Worm (Caenorhabditis elegans) whole organism, L3 larva: Measurements from ENCODE around the gene C05D10.4.

ENCODE experiments used
- R02D3.7 ChIP-seq: fragments of 150-350 bp; optimal IDR thresholded peaks from 2 replicates; lab custom pipeline; 2014; ENCODE audit warnings: missing biosample characterization, missing genetic modification characterization
- ZK546.5 ChIP-seq: sonication (generic microtip); optimal IDR thresholded peaks from 2 replicates; lab custom pipeline; 2017; ENCODE audit warnings: missing biosample characterization, missing genetic modification characterization
- aly-2 ChIP-seq: fragments of 150-350 bp; optimal IDR thresholded peaks from 2 replicates; lab custom pipeline; 2014; ENCODE audit warnings: missing biosample characterization, missing genetic modification characterization
- ama-1 ChIP-seq: fragments of 150-350 bp; optimal IDR thresholded peaks from 2 replicates; lab custom pipeline; 2018
- ceh-16 ChIP-seq: sonication (generic microtip); optimal IDR thresholded peaks from 2 replicates; lab custom pipeline; 2017; ENCODE audit warnings: missing biosample characterization, missing genetic modification characterization
- ceh-28 ChIP-seq: fragments of 150-350 bp; optimal IDR thresholded peaks from 2 replicates; lab custom pipeline; 2014; ENCODE audit warnings: missing biosample characterization, missing genetic modification reagents, missing genetic modification characterization
- ceh-82 ChIP-seq: fragments of 150-350 bp; optimal IDR thresholded peaks from 2 replicates; lab custom pipeline; 2014; ENCODE audit warnings: missing biosample characterization, missing genetic modification characterization
- ceh-9 ChIP-seq: sonication (generic microtip); optimal IDR thresholded peaks from 2 replicates; lab custom pipeline; 2018; ENCODE audit warnings: missing biosample characterization, missing genetic modification characterization
- daf-12 ChIP-seq: fragments of 150-350 bp; optimal IDR thresholded peaks from 2 replicates; lab custom pipeline; 2014; ENCODE audit warnings: missing biosample characterization, missing genetic modification reagents, missing genetic modification characterization
- egl-27 ChIP-seq: sonication (generic microtip); optimal IDR thresholded peaks from 4 replicates; lab custom pipeline; 2017; ENCODE audit warnings: missing biosample characterization, missing genetic modification reagents, missing genetic modification characterization
- egl-5 ChIP-seq: fragments of 150-350 bp; optimal IDR thresholded peaks from 2 replicates; lab custom pipeline; 2017; ENCODE audit warnings: missing biosample characterization, missing genetic modification reagents, missing genetic modification characterization, inconsistent platforms
- elt-1 ChIP-seq: fragments of 150-350 bp; optimal IDR thresholded peaks from 2 replicates; lab custom pipeline; 2014; ENCODE audit warnings: missing biosample characterization, missing genetic modification characterization
- elt-2 ChIP-seq: sonication (generic microtip); optimal IDR thresholded peaks from 2 replicates; lab custom pipeline; 2016; ENCODE audit warnings: missing genetic modification reagents, mild to moderate bottlenecking, missing genetic modification characterization, missing compliant biosample characterization
- elt-3 ChIP-seq, 3 experiments: fragments of 150-350 bp in 1 of 3; sonication (generic microtip) in 2 of 3; optimal IDR thresholded peaks; 2 replicates in 2 of 3; 4 replicates in 1 of 3; lab custom pipeline; 2014 to 2017; ENCODE audit warnings: missing biosample characterization in 3 of 3, missing genetic modification characterization in 3 of 3
- eor-1 ChIP-seq, 2 experiments: fragments of 150-350 bp; optimal IDR thresholded peaks; 2 replicates each; lab custom pipeline; 2014 to 2018; ENCODE audit warnings: missing biosample characterization in 2 of 2, missing genetic modification characterization in 2 of 2
- fkh-10 ChIP-seq: sonication (generic microtip); optimal IDR thresholded peaks from 2 replicates; lab custom pipeline; 2017; ENCODE audit warnings: missing biosample characterization, missing genetic modification reagents, missing genetic modification characterization
- fos-1 ChIP-seq: fragments of 150-350 bp; optimal IDR thresholded peaks from 2 replicates; lab custom pipeline; 2014; ENCODE audit warnings: missing biosample characterization, missing genetic modification characterization
- hmg-11 ChIP-seq: sonication (generic microtip); optimal IDR thresholded peaks from 2 replicates; lab custom pipeline; 2016; ENCODE audit warnings: missing genetic modification characterization, missing compliant biosample characterization
- lin-15B ChIP-seq: fragments of 150-350 bp; optimal IDR thresholded peaks from 2 replicates; lab custom pipeline; 2014; ENCODE audit warnings: missing biosample characterization, missing genetic modification characterization
- lin-39 ChIP-seq: fragments of 150-350 bp; optimal IDR thresholded peaks from 2 replicates; lab custom pipeline; 2018; ENCODE audit warnings: missing biosample characterization, missing genetic modification reagents, missing genetic modification characterization
- lsy-12 ChIP-seq: sonication (generic microtip); optimal IDR thresholded peaks from 2 replicates; lab custom pipeline; 2016; ENCODE audit warnings: mild to moderate bottlenecking, missing genetic modification characterization, missing compliant biosample characterization
- mdl-1 ChIP-seq: fragments of 150-350 bp; optimal IDR thresholded peaks from 2 replicates; lab custom pipeline; 2014; ENCODE audit warnings: missing biosample characterization, missing genetic modification characterization
- mml-1 ChIP-seq: fragments of 150-350 bp; sonication (generic microtip); optimal IDR thresholded peaks from 3 replicates; lab custom pipeline; 2014; ENCODE audit warnings: missing biosample characterization, missing genetic modification characterization
- nfya-1 ChIP-seq: sonication (generic microtip); optimal IDR thresholded peaks from 2 replicates; lab custom pipeline; 2017; ENCODE audit warnings: missing genetic modification characterization, mild to moderate bottlenecking, missing compliant biosample characterization, antibody characterized with exemption, moderate library complexity; ENCODE audit not compliant: insufficient read depth
- nhr-12 ChIP-seq: fragments of 150-350 bp; optimal IDR thresholded peaks from 2 replicates; lab custom pipeline; 2014; ENCODE audit warnings: missing biosample characterization, missing genetic modification characterization
- nhr-23 ChIP-seq: fragments of 150-350 bp; optimal IDR thresholded peaks from 2 replicates; lab custom pipeline; 2014; ENCODE audit warnings: missing biosample characterization, missing genetic modification reagents, missing genetic modification characterization
- nhr-28 ChIP-seq: fragments of 150-350 bp; optimal IDR thresholded peaks from 2 replicates; lab custom pipeline; 2014; ENCODE audit warnings: missing biosample characterization, missing genetic modification characterization
- nhr-43 ChIP-seq: sonication (generic microtip); optimal IDR thresholded peaks from 2 replicates; lab custom pipeline; 2016; ENCODE audit warnings: mild to moderate bottlenecking, missing genetic modification characterization, missing compliant biosample characterization; ENCODE audit not compliant: poor library complexity, severe bottlenecking
- nhr-67 ChIP-seq: fragments of 150-350 bp; optimal IDR thresholded peaks from 2 replicates; lab custom pipeline; 2014; ENCODE audit warnings: missing biosample characterization, missing genetic modification characterization
- nhr-76 ChIP-seq: fragments of 150-350 bp; sonication (generic microtip); optimal IDR thresholded peaks from 5 replicates; lab custom pipeline; 2014; ENCODE audit warnings: missing biosample characterization, missing genetic modification characterization
- nhr-77 ChIP-seq: fragments of 150-350 bp; optimal IDR thresholded peaks from 2 replicates; lab custom pipeline; 2014; ENCODE audit warnings: missing biosample characterization, missing genetic modification characterization
- pha-4 ChIP-seq: fragments of 150-350 bp; optimal IDR thresholded peaks from 2 replicates; lab custom pipeline; 2014; ENCODE audit warnings: missing biosample characterization, missing genetic modification reagents, missing genetic modification characterization
- pqm-1 ChIP-seq: fragments of 150-350 bp; optimal IDR thresholded peaks from 2 replicates; lab custom pipeline; 2017; ENCODE audit warnings: missing biosample characterization, missing genetic modification characterization, inconsistent platforms
- sea-2 ChIP-seq: fragments of 150-350 bp; sonication (generic microtip); optimal IDR thresholded peaks from 4 replicates; lab custom pipeline; 2014; ENCODE audit warnings: missing biosample characterization, missing genetic modification reagents, missing genetic modification characterization
- skn-1 ChIP-seq: fragments of 150-350 bp; optimal IDR thresholded peaks from 2 replicates; lab custom pipeline; 2014; ENCODE audit warnings: missing biosample characterization, missing genetic modification characterization
- snpc-4 ChIP-seq: fragments of 150-350 bp; optimal IDR thresholded peaks from 2 replicates; lab custom pipeline; 2014; ENCODE audit warnings: missing biosample characterization, missing genetic modification characterization
- tbx-2 ChIP-seq: sonication (generic microtip); optimal IDR thresholded peaks from 2 replicates; lab custom pipeline; 2016; ENCODE audit warnings: mild to moderate bottlenecking, missing genetic modification characterization, missing compliant biosample characterization
- unc-39 ChIP-seq: sonication (generic microtip); optimal IDR thresholded peaks from 4 replicates; lab custom pipeline; 2017; ENCODE audit warnings: missing biosample characterization, missing genetic modification characterization
- unc-62 ChIP-seq: fragments of 150-350 bp; sonication (generic microtip); optimal IDR thresholded peaks from 4 replicates; lab custom pipeline; 2014; ENCODE audit warnings: missing biosample characterization, missing genetic modification reagents, missing genetic modification characterization
- ztf-11 ChIP-seq: fragments of 150-350 bp; optimal IDR thresholded peaks from 2 replicates; lab custom pipeline; 2014; ENCODE audit warnings: missing biosample characterization, missing genetic modification characterization

Gene C05D10.4

DNA sequence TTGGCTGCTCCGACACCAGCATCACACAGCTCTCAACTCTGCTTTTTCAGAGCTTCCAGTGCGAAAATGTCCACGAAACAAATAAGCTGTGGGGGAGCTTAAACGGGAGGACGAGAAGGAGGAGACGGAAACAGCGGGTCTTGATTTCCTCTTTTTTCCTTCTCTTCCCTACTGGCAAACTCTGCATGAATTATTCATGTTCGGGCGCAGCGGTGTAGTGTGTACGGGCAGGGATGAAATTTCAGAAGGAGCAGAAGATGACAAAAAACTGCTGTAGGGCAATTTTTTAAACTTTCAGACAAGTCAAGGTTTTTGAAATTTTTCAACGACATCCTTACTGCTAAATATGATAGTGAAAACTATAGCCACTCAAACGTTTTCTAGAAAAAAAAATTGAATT lies 36.7 kb upstream of the C05D10.4 start:
- TF ChIP-seq fos-1 (tag; lab: Kevin White, UChicago), result no peak
- peak; percentile 36 for TF ChIP-seq lin-39 (tag; lab: Kevin White, UChicago)
- TF ChIP-seq R02D3.7 (tag; lab: Kevin White, UChicago), result no peak

DNA sequence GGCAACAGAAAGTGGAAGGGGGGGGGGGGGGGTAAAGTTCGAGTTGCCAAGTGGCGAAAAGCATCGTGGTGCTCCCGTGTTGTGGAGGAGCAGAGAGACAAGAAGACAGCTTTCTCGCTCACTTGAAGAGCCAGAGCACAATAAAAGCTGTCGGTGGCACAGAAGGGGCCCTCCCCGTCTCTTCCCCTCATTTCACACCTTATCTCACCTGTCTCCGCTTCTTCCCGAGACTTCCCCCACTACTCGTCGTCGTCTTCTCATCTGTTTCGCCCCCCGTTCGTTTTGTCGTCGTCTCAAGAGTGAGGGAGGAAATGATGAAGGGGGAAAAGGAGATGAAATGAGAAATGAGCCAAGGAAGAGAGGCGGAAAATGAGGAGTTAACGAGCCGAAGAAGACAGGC lies 35.8 kb upstream of the C05D10.4 start:
- TF ChIP-seq fkh-10 (no peak), pha-4 (tag; lab: Kevin White, UChicago) (no peak), aly-2 (tag; lab: Kevin White, UChicago) (no peak), nfya-1 (tag; lab: Kevin White, UChicago) (peak; percentile 26), egl-5 (tag; lab: Kevin White, UChicago) (peak; percentile 36), mdl-1 (tag; lab: Kevin White, UChicago) (peak; percentile 29), fos-1 (tag; lab: Kevin White, UChicago) (no peak), lin-39 (tag; lab: Kevin White, UChicago) (peak; percentile 48)

DNA sequence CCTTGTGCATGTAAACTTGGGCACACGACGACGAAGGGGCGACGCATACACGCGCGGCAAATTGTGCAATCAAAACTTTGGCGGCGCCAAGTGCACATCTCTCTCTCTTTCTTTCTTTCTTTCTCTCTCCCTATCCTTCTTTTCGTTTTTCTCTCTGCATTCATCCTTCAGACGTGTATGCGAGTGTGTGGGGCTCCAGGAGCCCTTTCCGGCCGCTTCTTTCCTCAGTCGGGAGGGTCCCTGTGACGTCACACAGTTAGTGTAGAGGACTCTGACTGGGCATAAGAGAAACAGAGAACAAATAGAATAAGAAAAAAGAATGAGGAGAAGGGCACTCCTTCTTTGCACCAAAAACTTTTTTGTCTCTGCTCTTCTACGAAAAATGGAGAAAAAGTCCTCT lies 34.8 kb upstream of the C05D10.4 start:
- TF ChIP-seq lsy-12 (tag; lab: Kevin White, UChicago), result peak; percentile 23
- peak; percentile 47 for TF ChIP-seq mdl-1 (tag; lab: Kevin White, UChicago)
- no peak for TF ChIP-seq unc-39
- TF ChIP-seq sea-2 (GFP tag; lab: Kevin White, UChicago), result no peak
- peak; percentile 36 for TF ChIP-seq lin-15B
- peak; percentile 93 for TF ChIP-seq lin-39 (tag; lab: Kevin White, UChicago)
- no peak for TF ChIP-seq daf-12 (tag; lab: Kevin White, UChicago)
- no peak for TF ChIP-seq nhr-12 (tag; lab: Kevin White, UChicago)
- TF ChIP-seq nhr-43 (tag; lab: Kevin White, UChicago), result no peak
- peak; percentile 50 for TF ChIP-seq tbx-2 (tag; lab: Kevin White, UChicago)
- peak; percentile 26 for TF ChIP-seq unc-62 (GFP tag; lab: Kevin White, UChicago)
- peak; percentile 10 for TF ChIP-seq ama-1 (lab: Kevin White, UChicago)
- TF ChIP-seq snpc-4 (tag; lab: Kevin White, UChicago), result peak; percentile 12
- no peak for TF ChIP-seq elt-2 (tag; lab: Kevin White, UChicago)
- no peak for TF ChIP-seq mml-1 (tag; lab: Kevin White, UChicago)
- TF ChIP-seq nfya-1 (tag; lab: Kevin White, UChicago), result peak; percentile 89
- no peak for TF ChIP-seq eor-1 (tag; optimal IDR thresholded peaks at IDR 0.05; lab: Kevin White, UChicago)
- no peak for TF ChIP-seq elt-1
- peak; percentile 92 for TF ChIP-seq fkh-10
- no peak for TF ChIP-seq nhr-28 (tag; lab: Kevin White, UChicago)
- TF ChIP-seq ceh-82, result peak; percentile 58
- peak; percentile 28 for TF ChIP-seq R02D3.7 (tag; lab: Kevin White, UChicago)
- no peak for TF ChIP-seq nhr-76
- no peak for TF ChIP-seq pha-4 (tag; lab: Kevin White, UChicago)
- TF ChIP-seq skn-1 (tag; lab: Kevin White, UChicago), result no peak
- no peak for TF ChIP-seq ztf-11
- TF ChIP-seq ceh-28 (tag; lab: Kevin White, UChicago), result peak; percentile 14
- no peak for TF ChIP-seq ZK546.5 (tag; lab: Kevin White, UChicago)
- no peak for TF ChIP-seq nhr-67
- TF ChIP-seq ceh-9 (tag; lab: Kevin White, UChicago), result no peak
- peak; percentile 49 for TF ChIP-seq egl-5 (tag; lab: Kevin White, UChicago)
- TF ChIP-seq hmg-11 (tag; lab: Kevin White, UChicago), result peak; percentile 47

DNA sequence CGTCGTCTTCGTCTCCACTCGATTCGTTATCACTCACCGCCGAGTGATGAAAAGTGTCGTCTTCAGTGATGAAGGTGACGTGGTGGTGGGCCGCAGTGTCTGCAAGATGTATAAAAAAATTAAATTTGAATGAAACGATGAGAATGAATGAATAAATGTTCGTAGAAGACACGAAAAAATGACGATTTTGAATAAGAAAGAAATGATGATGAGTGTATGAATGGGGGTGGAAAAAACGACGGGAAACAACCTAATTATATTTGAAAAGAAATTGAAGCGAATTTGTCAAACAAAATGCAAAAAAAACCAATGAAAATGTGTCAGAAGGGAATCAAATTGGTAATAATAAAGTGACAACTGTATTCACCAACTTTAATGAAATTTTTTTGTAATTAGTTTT lies 33.5 kb upstream of the C05D10.4 start, which contains the start of gene mvk-1:
Gene mvk-1 (minus strand): TSS at position 101 of the 400 bp plus-strand sequence.
- no peak for TF ChIP-seq lsy-12 (tag; lab: Kevin White, UChicago)
- no peak for TF ChIP-seq elt-1
- no peak for TF ChIP-seq daf-12 (tag; lab: Kevin White, UChicago)
- TF ChIP-seq nhr-12 (tag; lab: Kevin White, UChicago), result no peak
- TF ChIP-seq nfya-1 (tag; lab: Kevin White, UChicago), result no peak
- TF ChIP-seq, all 47 proteins: peak for 0

DNA sequence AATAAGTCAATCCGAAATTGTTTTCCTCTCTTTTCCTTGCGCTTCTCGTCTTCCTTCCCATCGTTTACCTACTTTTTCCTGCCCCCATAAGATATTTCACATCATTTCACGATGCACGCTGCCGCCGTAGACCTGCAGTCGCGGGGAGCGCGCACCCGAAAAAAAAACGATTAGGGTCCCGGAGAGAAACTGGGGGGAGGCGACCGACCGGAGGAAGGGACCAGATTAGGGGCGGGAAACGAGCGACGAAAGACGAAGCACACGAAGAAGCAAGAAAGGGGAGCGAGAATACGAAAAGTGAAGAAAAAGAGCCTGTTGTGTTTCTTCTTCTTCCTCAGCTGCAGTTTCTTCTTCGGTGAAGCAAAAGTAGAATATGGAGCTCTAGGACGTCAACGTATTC lies 32.5 kb upstream of the C05D10.4 start:
- TF ChIP-seq aly-2 (tag; lab: Kevin White, UChicago), result no peak
- TF ChIP-seq nhr-76, result no peak
- no peak for TF ChIP-seq ceh-28 (tag; lab: Kevin White, UChicago)
- TF ChIP-seq eor-1 (tag; optimal IDR thresholded peaks at IDR 0.05; lab: Kevin White, UChicago), result no peak
- TF ChIP-seq egl-5 (tag; lab: Kevin White, UChicago), result no peak
- no peak for TF ChIP-seq pqm-1 (tag; lab: Kevin White, UChicago)
- TF ChIP-seq snpc-4 (tag; lab: Kevin White, UChicago), result peak; percentile 31
- TF ChIP-seq fkh-10, result peak; percentile 24
- no peak for TF ChIP-seq unc-62 (GFP tag; lab: Kevin White, UChicago)
- no peak for TF ChIP-seq nhr-28 (tag; lab: Kevin White, UChicago)
- no peak for TF ChIP-seq ceh-16 (tag; lab: Kevin White, UChicago)
- TF ChIP-seq hmg-11 (tag; lab: Kevin White, UChicago), result no peak
- no peak for TF ChIP-seq R02D3.7 (tag; lab: Kevin White, UChicago)
- no peak for TF ChIP-seq nhr-67
- TF ChIP-seq mdl-1 (tag; lab: Kevin White, UChicago), result no peak
- TF ChIP-seq nhr-23 (tag; lab: Kevin White, UChicago), result no peak
- TF ChIP-seq ama-1 (lab: Kevin White, UChicago), result peak; percentile 12
- TF ChIP-seq lin-39 (tag; lab: Kevin White, UChicago), result peak; percentile 96
- TF ChIP-seq nhr-77 (tag; lab: Kevin White, UChicago), result no peak
- no peak for TF ChIP-seq mml-1 (tag; lab: Kevin White, UChicago)
- TF ChIP-seq skn-1 (tag; lab: Kevin White, UChicago), result no peak
- TF ChIP-seq nfya-1 (tag; lab: Kevin White, UChicago), result peak; percentile 24
- TF ChIP-seq sea-2 (GFP tag; lab: Kevin White, UChicago), result no peak
- TF ChIP-seq egl-27, result no peak
- no peak for TF ChIP-seq elt-3 (tag; optimal IDR thresholded peaks at IDR 0.05; lab: Kevin White, UChicago)
- no peak for TF ChIP-seq elt-2 (tag; lab: Kevin White, UChicago)
- no peak for TF ChIP-seq pha-4 (tag; lab: Kevin White, UChicago)
